Worm (Caenorhabditis elegans): ENCODE measurements around the gene C01G6.4.

C01G6.4 gene

DNA sequence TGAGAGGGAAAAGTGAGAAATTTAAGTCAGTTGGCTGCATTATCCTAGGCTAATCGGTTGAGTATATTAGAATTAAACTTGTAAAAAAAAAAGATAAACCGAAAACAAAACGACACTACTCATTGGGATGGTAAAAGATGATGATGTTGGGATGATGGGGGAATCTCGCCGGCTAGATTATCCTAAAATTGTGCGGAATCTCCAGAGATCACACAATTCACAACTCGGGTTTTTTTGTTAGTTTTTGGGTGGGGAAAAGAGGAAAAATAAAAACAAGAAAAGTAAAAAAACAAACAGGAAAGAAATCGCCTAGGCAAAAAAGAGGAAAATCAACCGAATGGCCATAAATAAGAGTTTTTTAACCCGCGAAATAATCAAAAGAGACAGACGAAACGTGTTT is 2.3 kb upstream of the C01G6.4 start:
- TF ChIP-seq flt-1 (GFP tag; IDR thresholded peaks at IDR 0.05), result no peak
- TF ChIP-seq ztf-23 (GFP tag; IDR thresholded peaks at IDR 0.05), result no peak
- no peak for TF ChIP-seq klf-2 (GFP tag; conservative IDR thresholded peaks at IDR 0.05)
- TF ChIP-seq T22C8.4 (GFP tag; IDR thresholded peaks at IDR 0.05), result no peak
- no peak for TF ChIP-seq ztf-29 (GFP tag; IDR thresholded peaks at IDR 0.05)
- no peak for TF ChIP-seq ref-1 (GFP tag; conservative IDR thresholded peaks at IDR 0.05)
- TF ChIP-seq med-1 (GFP tag; optimal IDR thresholded peaks at IDR 0.05; ENCODE audit: insufficient read depth), result no peak

DNA sequence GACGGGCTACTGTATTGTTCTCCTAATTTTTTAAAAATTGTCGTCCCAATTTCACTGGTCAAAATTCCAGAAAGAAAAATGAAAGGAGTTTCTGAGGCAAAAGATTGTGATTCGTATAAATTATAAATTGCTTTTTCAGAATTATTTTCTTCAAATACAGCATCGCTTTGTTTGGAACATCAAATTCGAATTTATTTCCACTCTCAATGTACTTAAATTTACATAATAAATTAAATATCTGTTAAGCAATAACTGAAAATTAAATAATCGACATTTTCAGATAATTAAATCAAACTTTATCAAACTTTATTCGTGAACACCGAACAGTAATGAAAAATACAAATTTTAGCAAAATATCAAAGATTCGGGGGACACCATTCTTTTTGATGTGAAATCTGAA is 1.9 kb upstream of the C01G6.4 start:
- TF ChIP-seq ztf-23 (GFP tag; IDR thresholded peaks at IDR 0.05), result no peak
- no peak for TF ChIP-seq cog-1 (tag; optimal IDR thresholded peaks at IDR 0.05)
- no peak for TF ChIP-seq tab-1 (GFP tag; IDR thresholded peaks at IDR 0.05)
- no peak for TF ChIP-seq T22C8.4 (GFP tag; IDR thresholded peaks at IDR 0.05)
- TF ChIP-seq ref-1 (GFP tag; conservative IDR thresholded peaks at IDR 0.05), result no peak
- no peak for TF ChIP-seq flt-1 (GFP tag; IDR thresholded peaks at IDR 0.05)

DNA sequence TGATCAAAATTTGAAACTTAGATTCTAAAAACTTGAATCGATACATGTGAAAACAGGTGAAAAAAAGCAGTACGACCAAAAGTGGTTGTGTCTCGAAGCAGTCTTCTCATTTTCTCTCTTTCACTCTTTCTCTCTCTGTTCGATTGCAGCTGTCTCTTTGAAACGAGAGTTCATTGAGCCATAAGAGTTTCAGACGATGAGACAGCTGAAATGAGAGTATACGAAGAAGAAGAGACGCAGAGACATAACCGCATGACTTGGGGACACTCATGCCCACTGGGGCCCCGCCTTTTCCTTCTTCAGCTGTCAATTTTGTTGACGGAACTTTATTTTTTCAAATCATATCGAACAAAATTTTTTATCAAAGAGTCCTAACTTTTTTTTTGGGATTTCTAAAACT is 1.1 kb upstream of the C01G6.4 start:
- TF ChIP-seq med-1 (GFP tag; optimal IDR thresholded peaks at IDR 0.05; ENCODE audit: insufficient read depth), result no peak
- no peak for TF ChIP-seq cog-1 (tag; optimal IDR thresholded peaks at IDR 0.05)
- TF ChIP-seq klf-2 (GFP tag; conservative IDR thresholded peaks at IDR 0.05), result no peak
- TF ChIP-seq T22C8.4 (GFP tag; IDR thresholded peaks at IDR 0.05), result no peak
- TF ChIP-seq tab-1 (GFP tag; IDR thresholded peaks at IDR 0.05), result no peak
- no peak for TF ChIP-seq ref-1 (GFP tag; conservative IDR thresholded peaks at IDR 0.05)
- no peak for TF ChIP-seq ztf-23 (GFP tag; IDR thresholded peaks at IDR 0.05)
- no peak for TF ChIP-seq ztf-29 (GFP tag; IDR thresholded peaks at IDR 0.05)
- no peak for TF ChIP-seq flt-1 (GFP tag; IDR thresholded peaks at IDR 0.05)

DNA sequence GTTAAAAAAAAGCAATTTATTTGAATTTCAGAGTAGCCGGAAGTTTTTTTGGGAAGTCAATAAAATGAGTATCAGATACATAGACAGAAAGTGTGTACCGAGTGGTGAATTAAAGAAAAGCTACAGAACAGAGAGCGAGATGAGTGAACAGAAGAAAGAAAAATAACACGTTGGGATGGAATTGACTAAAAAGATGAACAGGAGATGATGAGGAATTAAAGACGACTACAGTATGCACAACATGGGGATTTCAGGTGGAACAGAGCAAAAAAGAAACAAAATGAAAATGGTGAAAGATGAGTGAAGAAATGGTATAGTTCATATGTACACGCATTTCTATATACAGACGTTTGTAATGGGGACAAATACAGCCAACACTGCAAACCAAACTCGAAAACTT is 1.6 kb downstream of the C01G6.4 start:
- TF ChIP-seq T22C8.4 (GFP tag; IDR thresholded peaks at IDR 0.05), result no peak
- TF ChIP-seq med-1 (GFP tag; optimal IDR thresholded peaks at IDR 0.05; ENCODE audit: insufficient read depth), result no peak

DNA sequence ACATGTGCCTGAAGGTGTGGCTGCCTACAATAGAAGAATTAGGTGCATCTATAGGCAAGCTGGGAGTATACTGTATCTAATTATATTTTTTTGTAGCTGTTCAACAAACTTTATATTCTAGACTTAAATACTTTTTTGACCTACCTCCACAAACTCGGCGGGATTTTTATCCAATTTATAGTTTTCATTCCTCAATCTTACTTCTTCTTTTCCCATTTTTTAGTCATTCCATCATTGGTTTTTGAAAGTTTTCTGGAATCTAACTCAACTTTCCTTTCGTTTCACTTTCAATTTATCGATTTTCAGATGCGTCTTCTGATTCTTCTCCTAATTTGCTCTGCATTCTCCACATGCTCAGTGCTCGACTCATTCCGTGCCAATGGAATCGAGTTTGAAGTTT is 3.3 kb downstream of the C01G6.4 start, which contains the start of gene C01G6.3:
TSS of gene C01G6.3 (plus strand) at position 301 of the 400 bp plus-strand sequence.
- TF ChIP-seq tab-1 (GFP tag; IDR thresholded peaks at IDR 0.05) (no peak), cog-1 (tag; optimal IDR thresholded peaks at IDR 0.05) (no peak), ztf-29 (GFP tag; IDR thresholded peaks at IDR 0.05) (no peak), ztf-23 (GFP tag; IDR thresholded peaks at IDR 0.05) (no peak), T22C8.4 (GFP tag; IDR thresholded peaks at IDR 0.05) (no peak), flt-1 (GFP tag; IDR thresholded peaks at IDR 0.05) (no peak), klf-2 (GFP tag; conservative IDR thresholded peaks at IDR 0.05) (no peak), ref-1 (GFP tag; conservative IDR thresholded peaks at IDR 0.05) (no peak), med-1 (GFP tag; optimal IDR thresholded peaks at IDR 0.05; ENCODE audit: insufficient read depth) (no peak)

DNA sequence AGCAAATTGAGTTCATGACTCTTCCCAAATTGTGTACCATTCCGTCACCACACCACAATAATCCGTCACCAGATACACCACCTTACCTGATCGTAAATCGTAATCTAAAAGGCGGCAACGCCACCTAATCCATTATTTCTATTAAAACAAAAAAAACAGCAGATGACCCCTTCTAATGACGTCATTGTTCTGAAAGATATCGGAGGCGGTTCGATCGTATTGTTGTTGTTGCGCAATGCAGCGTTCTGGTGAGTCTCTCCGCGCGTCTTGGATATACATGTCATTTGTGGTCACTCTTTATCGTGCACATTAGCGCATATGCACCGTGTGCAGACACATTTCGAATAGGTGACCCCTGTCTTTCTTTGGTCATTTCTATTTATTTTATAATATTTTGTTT is 3.9 kb downstream of the C01G6.4 start:
- TF ChIP-seq med-1 (GFP tag; optimal IDR thresholded peaks at IDR 0.05; ENCODE audit: insufficient read depth) (no peak), ztf-23 (GFP tag; IDR thresholded peaks at IDR 0.05) (no peak), ztf-29 (GFP tag; IDR thresholded peaks at IDR 0.05) (no peak), klf-2 (GFP tag; conservative IDR thresholded peaks at IDR 0.05) (no peak), flt-1 (GFP tag; IDR thresholded peaks at IDR 0.05) (no peak), cog-1 (tag; optimal IDR thresholded peaks at IDR 0.05) (no peak), tab-1 (GFP tag; IDR thresholded peaks at IDR 0.05) (no peak), T22C8.4 (GFP tag; IDR thresholded peaks at IDR 0.05) (no peak), ref-1 (GFP tag; conservative IDR thresholded peaks at IDR 0.05) (no peak)

DNA sequence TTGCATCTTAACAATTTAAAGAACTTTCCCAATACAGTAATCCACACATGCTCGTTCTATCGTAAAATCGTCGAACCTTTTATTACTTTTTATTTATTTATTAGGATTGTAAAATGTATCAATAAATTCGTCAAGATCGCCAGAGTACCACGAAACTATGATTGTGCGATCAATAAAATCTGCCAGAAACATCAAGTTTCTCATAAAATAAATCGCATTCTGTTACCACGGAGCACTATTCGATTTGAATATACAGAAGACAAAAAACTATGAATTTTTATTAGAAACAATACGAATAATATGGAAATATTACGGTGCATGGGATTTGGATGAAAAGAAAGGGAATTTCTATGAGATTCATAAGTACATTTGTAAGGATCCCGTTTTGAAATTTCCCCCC is 6.1 kb downstream of the C01G6.4 start, which contains the start of gene C01G6.2:
TSS of gene C01G6.2 (plus strand) at position 301 of the 400 bp plus-strand sequence.
- no peak for TF ChIP-seq ztf-29 (GFP tag; IDR thresholded peaks at IDR 0.05)
- TF ChIP-seq tab-1 (GFP tag; IDR thresholded peaks at IDR 0.05), result no peak
- no peak for TF ChIP-seq flt-1 (GFP tag; IDR thresholded peaks at IDR 0.05)
- TF ChIP-seq ztf-23 (GFP tag; IDR thresholded peaks at IDR 0.05), result no peak
- TF ChIP-seq klf-2 (GFP tag; conservative IDR thresholded peaks at IDR 0.05), result no peak
- TF ChIP-seq med-1 (GFP tag; optimal IDR thresholded peaks at IDR 0.05; ENCODE audit: insufficient read depth), result no peak
- no peak for TF ChIP-seq cog-1 (tag; optimal IDR thresholded peaks at IDR 0.05)
- TF ChIP-seq T22C8.4 (GFP tag; IDR thresholded peaks at IDR 0.05), result no peak
- TF ChIP-seq ref-1 (GFP tag; conservative IDR thresholded peaks at IDR 0.05), result no peak

DNA sequence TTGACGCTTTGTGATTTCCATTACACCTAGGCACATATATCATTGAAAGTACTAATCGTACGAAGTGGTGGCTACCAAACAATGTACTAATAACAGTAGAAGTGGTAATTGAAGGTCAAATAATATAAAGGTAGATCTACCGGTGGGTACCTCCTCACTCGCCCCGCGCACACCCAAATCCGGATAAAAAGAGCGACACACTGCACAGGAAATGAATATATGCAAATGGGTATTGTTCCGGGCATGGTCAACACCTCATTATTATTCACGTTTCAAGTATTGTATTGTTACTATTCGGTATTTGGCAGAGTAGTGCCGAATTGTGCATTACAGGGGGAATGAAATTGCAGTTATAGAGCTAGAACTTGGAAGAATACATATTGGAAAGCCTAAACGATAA is 6.6 kb downstream of the C01G6.4 start:
- TF ChIP-seq ref-1 (GFP tag; conservative IDR thresholded peaks at IDR 0.05), result no peak
- no peak for TF ChIP-seq med-1 (GFP tag; optimal IDR thresholded peaks at IDR 0.05; ENCODE audit: insufficient read depth)
- no peak for TF ChIP-seq tab-1 (GFP tag; IDR thresholded peaks at IDR 0.05)
- no peak for TF ChIP-seq T22C8.4 (GFP tag; IDR thresholded peaks at IDR 0.05)
- no peak for TF ChIP-seq ztf-23 (GFP tag; IDR thresholded peaks at IDR 0.05)
- no peak for TF ChIP-seq cog-1 (tag; optimal IDR thresholded peaks at IDR 0.05)
- TF ChIP-seq flt-1 (GFP tag; IDR thresholded peaks at IDR 0.05), result 0 out of 2 replicates have a peak, but pooled peaks have one; percentile 18

DNA sequence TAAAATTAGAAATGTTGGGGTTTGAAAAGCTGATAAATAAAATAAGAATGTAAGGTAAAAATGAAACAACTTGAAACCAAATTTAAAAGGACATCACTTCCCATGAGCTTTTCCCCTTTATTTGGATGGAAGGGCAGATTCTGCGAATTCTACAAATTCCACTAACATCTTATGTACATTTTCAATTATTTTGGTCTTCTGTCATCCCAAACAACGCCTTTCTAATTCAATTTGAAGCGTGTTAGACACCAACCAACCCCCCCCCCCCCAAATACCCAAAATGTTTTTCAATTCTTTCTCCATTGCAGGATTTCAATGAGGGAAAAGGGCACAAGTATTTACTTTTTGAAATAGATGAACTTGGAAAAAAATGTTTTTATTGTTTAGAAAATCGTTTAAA is 7.1 kb downstream of the C01G6.4 start:
- TF ChIP-seq T22C8.4 (GFP tag; IDR thresholded peaks at IDR 0.05), result no peak
- TF ChIP-seq cog-1 (tag; optimal IDR thresholded peaks at IDR 0.05), result no peak
- no peak for TF ChIP-seq klf-2 (GFP tag; conservative IDR thresholded peaks at IDR 0.05)
- TF ChIP-seq ztf-23 (GFP tag; IDR thresholded peaks at IDR 0.05), result no peak
- TF ChIP-seq ztf-29 (GFP tag; IDR thresholded peaks at IDR 0.05), result no peak
- TF ChIP-seq tab-1 (GFP tag; IDR thresholded peaks at IDR 0.05), result no peak
- TF ChIP-seq flt-1 (GFP tag; IDR thresholded peaks at IDR 0.05), result no peak
- no peak for TF ChIP-seq ref-1 (GFP tag; conservative IDR thresholded peaks at IDR 0.05)
- TF ChIP-seq med-1 (GFP tag; optimal IDR thresholded peaks at IDR 0.05; ENCODE audit: insufficient read depth), result no peak

DNA sequence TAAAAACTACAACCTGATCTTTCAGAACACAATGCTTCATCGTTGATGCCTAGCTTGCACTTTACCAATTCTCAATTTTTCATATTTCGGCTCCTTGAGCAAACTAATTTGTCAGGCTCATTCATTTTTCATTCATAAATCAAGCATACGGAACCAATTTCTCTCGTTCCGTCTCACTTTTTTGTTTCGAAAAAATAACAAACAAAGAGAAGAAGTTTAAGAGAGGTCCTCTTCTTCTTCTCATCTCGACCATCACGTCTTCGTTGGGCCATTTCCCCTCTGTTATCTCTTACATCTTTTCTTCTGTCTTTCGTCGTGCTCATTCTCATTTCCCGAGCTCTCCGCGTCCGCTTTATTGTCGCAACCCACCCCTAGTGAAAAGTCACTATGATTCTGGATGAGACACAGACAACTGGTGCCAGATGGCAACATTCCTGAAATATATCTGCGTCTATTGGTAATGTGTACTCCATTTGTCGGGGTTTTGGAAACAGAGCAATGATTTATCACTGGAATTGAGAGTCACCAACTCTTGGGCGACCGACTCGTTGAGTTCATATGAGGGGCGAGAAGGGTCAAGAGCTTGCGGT is 8.1 kb downstream of the C01G6.4 start:
- TF ChIP-seq ztf-29 (GFP tag; IDR thresholded peaks at IDR 0.05) (no peak), med-1 (GFP tag; optimal IDR thresholded peaks at IDR 0.05; ENCODE audit: insufficient read depth) (no peak), ref-1 (GFP tag; conservative IDR thresholded peaks at IDR 0.05) (no peak), tab-1 (GFP tag; IDR thresholded peaks at IDR 0.05) (no peak), klf-2 (GFP tag; conservative IDR thresholded peaks at IDR 0.05) (no peak), ztf-23 (GFP tag; IDR thresholded peaks at IDR 0.05) (no peak), T22C8.4 (GFP tag; IDR thresholded peaks at IDR 0.05) (no peak), cog-1 (tag; optimal IDR thresholded peaks at IDR 0.05) (no peak), flt-1 (GFP tag; IDR thresholded peaks at IDR 0.05) (no peak)
